Fruit fly (Drosophila melanogaster): ENCODE measurements around the gene CG46525.

The CG46525 gene

DNA sequence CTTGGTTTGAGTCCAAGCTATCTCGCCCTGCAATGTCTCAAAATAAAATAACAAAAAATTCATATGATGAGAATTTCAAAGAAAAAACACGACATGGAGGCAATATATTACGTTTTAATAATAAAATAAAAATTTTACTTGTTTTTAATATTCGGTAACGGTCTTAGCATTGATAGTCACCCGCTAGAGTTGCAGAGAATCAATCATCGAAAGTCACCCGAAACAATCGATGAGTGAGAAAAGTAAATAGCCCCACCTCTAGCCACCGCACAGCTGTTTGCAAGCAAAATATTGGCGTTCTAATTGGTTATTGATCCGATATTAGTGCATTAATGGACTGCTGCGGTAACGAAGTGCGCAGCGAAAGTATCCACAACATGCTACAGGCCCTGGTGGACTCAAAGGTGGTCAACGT, 966 bp downstream of the CG46525 start, which contains the start of gene CG34250 (continued):
- TF ChIP-seq Hr51 (GFP tag; optimal IDR thresholded peaks at IDR 0.05) (peak; percentile 35 to 55), zen2 (GFP tag; IDR thresholded peaks at IDR 0.05; ENCODE audit: partially characterized antibody) (peak; percentile 44; the same call in 2 of the 3 replicates), Blimp-1 (GFP tag; optimal IDR thresholded peaks at IDR 0.05) (peak; percentile 29), hth (optimal IDR thresholded peaks at IDR 0.05) (no peak), CG13894 (tag; optimal IDR thresholded peaks at IDR 0.05) (peak; percentile 60), emc (GFP tag; optimal IDR thresholded peaks at IDR 0.05) (no peak), tin (GFP tag; optimal IDR thresholded peaks at IDR 0.05) (peak; percentile 16), CG11093 (GFP tag; IDR thresholded peaks at IDR 0.05) (no peak), CG18599 (GFP tag; optimal IDR thresholded peaks at IDR 0.05) (peak; percentile 26), Nf-YB (GFP tag; optimal IDR thresholded peaks at IDR 0.05) (peak; percentile 16), en (GFP tag; optimal IDR thresholded peaks at IDR 0.05) (no peak), rib (GFP tag; IDR thresholded peaks at IDR 0.05) (peak; percentile 45; the same call in 1 of the 2 replicates), Lpt (GFP tag; optimal IDR thresholded peaks at IDR 0.05) (no peak), Dp (GFP tag; optimal IDR thresholded peaks at IDR 0.05) (peak; percentile 35), CG2712 (tag; optimal IDR thresholded peaks at IDR 0.05) (peak; percentile 72), gem (tag; optimal IDR thresholded peaks at IDR 0.05) (peak; percentile 33), Med (GFP tag) (peak; percentile 67), pzg (GFP tag; optimal IDR thresholded peaks at IDR 0.05) (peak; percentile 84), sob (GFP tag; IDR thresholded peaks at IDR 0.05) (peak; percentile 62; the same call in 1 of the 2 replicates), CG7928 (GFP tag; optimal IDR thresholded peaks at IDR 0.05) (peak; percentile 54), tna (GFP tag; IDR thresholded peaks at IDR 0.05; ENCODE audit: partially characterized antibody) (peak; percentile 43; the same call in 1 of the 2 replicates), CG15514 (GFP tag; optimal IDR thresholded peaks at IDR 0.05) (peak; percentile 77), CG16815 (GFP tag; optimal IDR thresholded peaks at IDR 0.05) (no peak), crol (GFP tag; IDR thresholded peaks at IDR 0.05) (no peak), Hmr (GFP tag; optimal IDR thresholded peaks at IDR 0.05) (peak; percentile 55), psq (GFP tag; optimal IDR thresholded peaks at IDR 0.05) (no peak), CG11504 (tag; optimal IDR thresholded peaks at IDR 0.05) (peak; percentile 53), yki (optimal IDR thresholded peaks at IDR 0.05) (no peak), trh (GFP tag; optimal IDR thresholded peaks at IDR 0.05) (no peak), CG12659 (GFP tag; optimal IDR thresholded peaks at IDR 0.05) (peak; percentile 79), sisA (GFP tag; IDR thresholded peaks at IDR 0.05) (no peak), CG13123 (GFP tag; optimal IDR thresholded peaks at IDR 0.05) (peak; percentile 36), CG34422 (GFP tag; IDR thresholded peaks at IDR 0.05) (peak; percentile 48; the same call in 1 of the 3 replicates), Chrac-16 (GFP tag; optimal IDR thresholded peaks at IDR 0.05) (peak; percentile 37), dpn (GFP tag; optimal IDR thresholded peaks at IDR 0.05) (peak; percentile 41 to 55), CG30403 (GFP tag; optimal IDR thresholded peaks at IDR 0.05) (peak; percentile 32), so (GFP tag; IDR thresholded peaks at IDR 0.05) (no peak), nerfin-1 (tag; optimal IDR thresholded peaks at IDR 0.05) (peak; percentile 25), HHEX (GFP tag; optimal IDR thresholded peaks at IDR 0.05) (no peak), Six4 (GFP tag; optimal IDR thresholded peaks at IDR 0.05) (peak; percentile 7), MTF-1 (GFP tag; optimal IDR thresholded peaks at IDR 0.05; ENCODE audit: borderline replicate concordance) (no peak), Lhr (GFP tag; optimal IDR thresholded peaks at IDR 0.05) (peak; percentile 76), ems (GFP tag; optimal IDR thresholded peaks at IDR 0.05) (peak; percentile 34), Bgb (GFP tag; IDR thresholded peaks at IDR 0.05; ENCODE audit: partially characterized antibody) (peak; percentile 72), disco-r (GFP tag; optimal IDR thresholded peaks at IDR 0.05) (no peak), jing (GFP tag; optimal IDR thresholded peaks at IDR 0.05) (no peak), tio (GFP tag; optimal IDR thresholded peaks at IDR 0.05) (no peak), Scr (GFP tag; IDR thresholded peaks at IDR 0.05; ENCODE audit: partially characterized antibody) (peak; percentile 82), ftz-f1 (GFP tag; optimal IDR thresholded peaks at IDR 0.05) (no peak), twi (tag; optimal IDR thresholded peaks at IDR 0.05) (peak; percentile 37)
